Worm (Caenorhabditis elegans) whole organism, L2 larva: Measurements from ENCODE around the gene rpy-1.

Experiments
- C34F6.9 ChIP-seq: fragments of 150-350 bp; optimal IDR thresholded peaks from 2 replicates; lab custom pipeline; 2014; ENCODE audit warnings: missing biosample characterization, missing genetic modification characterization
- F13H6.1 ChIP-seq: sonication (generic microtip); optimal IDR thresholded peaks from 2 replicates; lab custom pipeline; 2016; ENCODE audit warnings: missing genetic modification characterization, missing compliant biosample characterization
- R02D3.7 ChIP-seq: fragments of 150-350 bp; optimal IDR thresholded peaks from 2 replicates; lab custom pipeline; 2014; ENCODE audit warnings: missing biosample characterization, missing genetic modification characterization
- alr-1 ChIP-seq: fragments of 150-350 bp; optimal IDR thresholded peaks from 2 replicates; lab custom pipeline; 2014; ENCODE audit warnings: missing biosample characterization, missing genetic modification characterization
- aly-2 ChIP-seq: fragments of 150-350 bp; optimal IDR thresholded peaks from 2 replicates; lab custom pipeline; 2014; ENCODE audit warnings: missing biosample characterization, missing genetic modification characterization
- blmp-1 ChIP-seq: sonication (generic microtip); optimal IDR thresholded peaks from 2 replicates; lab custom pipeline; 2017; ENCODE audit warnings: missing genetic modification characterization, mild to moderate bottlenecking, missing compliant biosample characterization, antibody characterized with exemption, moderate library complexity; ENCODE audit not compliant: insufficient read depth
- ceh-16 ChIP-seq: fragments of 150-350 bp; optimal IDR thresholded peaks from 2 replicates; lab custom pipeline; 2014; ENCODE audit warnings: missing biosample characterization, missing genetic modification characterization
- ceh-82 ChIP-seq: fragments of 150-350 bp; optimal IDR thresholded peaks from 2 replicates; lab custom pipeline; 2014; ENCODE audit warnings: missing biosample characterization, missing genetic modification characterization
- crh-2 ChIP-seq: sonication (generic microtip); optimal IDR thresholded peaks from 2 replicates; lab custom pipeline; 2017; ENCODE audit warnings: missing biosample characterization, missing genetic modification characterization
- dmd-4 ChIP-seq: sonication (generic microtip); optimal IDR thresholded peaks from 2 replicates; lab custom pipeline; 2017; ENCODE audit warnings: missing biosample characterization, missing genetic modification characterization
- egl-27 ChIP-seq: sonication (generic microtip); optimal IDR thresholded peaks from 3 replicates; lab custom pipeline; 2017; ENCODE audit warnings: missing biosample characterization, missing genetic modification reagents, missing genetic modification characterization
- elt-3 ChIP-seq: sonication (generic microtip); optimal IDR thresholded peaks from 2 replicates; lab custom pipeline; 2017; ENCODE audit warnings: missing biosample characterization, missing genetic modification characterization
- fos-1 ChIP-seq: fragments of 150-350 bp; optimal IDR thresholded peaks from 2 replicates; lab custom pipeline; 2014; ENCODE audit warnings: missing biosample characterization, missing genetic modification characterization
- gmeb-1 ChIP-seq: fragments of 150-350 bp; optimal IDR thresholded peaks from 2 replicates; lab custom pipeline; 2014; ENCODE audit warnings: missing biosample characterization, missing genetic modification characterization
- lin-11 ChIP-seq: fragments of 150-350 bp; sonication (generic microtip); optimal IDR thresholded peaks from 2 replicates; lab custom pipeline; 2014; ENCODE audit warnings: missing biosample characterization, missing genetic modification characterization, inconsistent platforms, mixed read lengths
- lsy-2 ChIP-seq, 2 experiments: fragments of 150-350 bp in 1 of 2; sonication (generic microtip) in 1 of 2; optimal IDR thresholded peaks; 2 replicates each; lab custom pipeline; 2014 to 2017; ENCODE audit warnings: missing biosample characterization in 2 of 2, missing genetic modification characterization in 2 of 2
- mab-5 ChIP-seq: fragments of 150-350 bp; optimal IDR thresholded peaks from 2 replicates; lab custom pipeline; 2014; ENCODE audit warnings: missing biosample characterization, missing genetic modification characterization
- mbf-1 ChIP-seq: sonication (generic microtip); optimal IDR thresholded peaks from 2 replicates; lab custom pipeline; 2017; ENCODE audit warnings: missing biosample characterization, missing genetic modification characterization
- mdl-1 ChIP-seq, 2 experiments: fragments of 150-350 bp in 1 of 2; sonication (generic microtip) in 1 of 2; optimal IDR thresholded peaks; 2 replicates each; lab custom pipeline; 2017; ENCODE audit warnings: missing biosample characterization in 2 of 2, missing genetic modification characterization in 2 of 2
- nhr-10 ChIP-seq: sonication (generic microtip); optimal IDR thresholded peaks from 2 replicates; lab custom pipeline; 2017; ENCODE audit warnings: missing biosample characterization, missing genetic modification characterization
- nhr-11 ChIP-seq: fragments of 150-350 bp; optimal IDR thresholded peaks from 2 replicates; lab custom pipeline; 2014; ENCODE audit warnings: missing biosample characterization, missing genetic modification characterization
- nhr-12 ChIP-seq: fragments of 150-350 bp; optimal IDR thresholded peaks from 2 replicates; lab custom pipeline; 2014; ENCODE audit warnings: missing biosample characterization, missing genetic modification characterization
- nhr-21 ChIP-seq: fragments of 150-350 bp; optimal IDR thresholded peaks from 2 replicates; lab custom pipeline; 2014; ENCODE audit warnings: missing biosample characterization, missing genetic modification characterization
- nhr-23 ChIP-seq: fragments of 150-350 bp; optimal IDR thresholded peaks from 2 replicates; lab custom pipeline; 2014; ENCODE audit warnings: missing biosample characterization, missing genetic modification reagents, missing genetic modification characterization
- nhr-25 ChIP-seq: fragments of 150-350 bp; sonication (generic microtip); optimal IDR thresholded peaks from 3 replicates; lab custom pipeline; 2014; ENCODE audit warnings: missing biosample characterization, missing genetic modification characterization
- nhr-77 ChIP-seq: fragments of 150-350 bp; optimal IDR thresholded peaks from 2 replicates; lab custom pipeline; 2014; ENCODE audit warnings: missing biosample characterization, missing genetic modification characterization
- peb-1 ChIP-seq: fragments of 150-350 bp; optimal IDR thresholded peaks from 2 replicates; lab custom pipeline; 2014; ENCODE audit warnings: missing biosample characterization, missing genetic modification characterization
- sem-4 ChIP-seq: fragments of 150-350 bp; optimal IDR thresholded peaks from 2 replicates; lab custom pipeline; 2014; ENCODE audit warnings: missing biosample characterization, missing genetic modification reagents, missing genetic modification characterization
- skn-1 ChIP-seq: sonication (generic microtip); optimal IDR thresholded peaks from 2 replicates; lab custom pipeline; 2017; ENCODE audit warnings: missing biosample characterization, missing genetic modification characterization
- sma-3 ChIP-seq: sonication (generic microtip); optimal IDR thresholded peaks from 2 replicates; lab custom pipeline; 2016; ENCODE audit warnings: missing genetic modification reagents, missing genetic modification characterization, missing compliant biosample characterization
- sma-9 ChIP-seq, 2 experiments: fragments of 150-350 bp in 1 of 2; sonication (generic microtip) in 1 of 2; optimal IDR thresholded peaks; 2 replicates each; lab custom pipeline; 2014 to 2016; ENCODE audit warnings: missing genetic modification characterization in 2 of 2, mild to moderate bottlenecking in 1 of 2, missing biosample characterization in 1 of 2, missing compliant biosample characterization in 1 of 2, missing genetic modification reagents in 1 of 2, moderate library complexity in 1 of 2
- snpc-4 ChIP-seq: fragments of 150-350 bp; optimal IDR thresholded peaks from 2 replicates; lab custom pipeline; 2014; ENCODE audit warnings: missing biosample characterization, missing genetic modification characterization
- unc-39 ChIP-seq: fragments of 150-350 bp; optimal IDR thresholded peaks from 2 replicates; lab custom pipeline; 2014; ENCODE audit warnings: missing biosample characterization, missing genetic modification characterization
- unc-55 ChIP-seq: fragments of 150-350 bp; sonication (generic microtip); optimal IDR thresholded peaks from 3 replicates; lab custom pipeline; 2014; ENCODE audit warnings: missing biosample characterization, missing genetic modification reagents, missing genetic modification characterization
- zag-1 ChIP-seq: fragments of 150-350 bp; optimal IDR thresholded peaks from 2 replicates; lab custom pipeline; 2014; ENCODE audit warnings: missing biosample characterization, missing genetic modification characterization
- ztf-1 ChIP-seq: fragments of 200-800 bp; sonication (Bioruptor generic); conservative IDR thresholded peaks from 2 replicates; pipeline ENCODE4 v1.3.6; 2022; ENCODE audit warnings: missing genetic modification characterization, missing compliant biosample characterization
- ztf-11 ChIP-seq: sonication (generic microtip); optimal IDR thresholded peaks from 2 replicates; lab custom pipeline; 2017; ENCODE audit warnings: missing biosample characterization, missing genetic modification characterization
- ztf-4 ChIP-seq: fragments of 150-350 bp; optimal IDR thresholded peaks from 2 replicates; lab custom pipeline; 2014; ENCODE audit warnings: missing biosample characterization, missing genetic modification characterization

The rpy-1 gene

ce11 chrII:6706552-6707091 lies 1.2 kb upstream of the rpy-1 start:
- TF ChIP-seq egl-27 (tag; lab: Kevin White, UChicago), result no peak
- TF ChIP-seq sma-3 (GFP tag; lab: Kevin White, UChicago), result no peak
- TF ChIP-seq alr-1 (tag; lab: Kevin White, UChicago), result no peak
- TF ChIP-seq nhr-21 (tag; lab: Kevin White, UChicago), result no peak
- TF ChIP-seq R02D3.7 (tag; lab: Kevin White, UChicago), result no peak
- TF ChIP-seq ztf-1, result no peak
- TF ChIP-seq ceh-16 (tag; lab: Kevin White, UChicago), result no peak
- TF ChIP-seq F13H6.1, result no peak
- no peak for TF ChIP-seq nhr-10 (tag; lab: Kevin White, UChicago)
- no peak for TF ChIP-seq ztf-11
- no peak for TF ChIP-seq elt-3 (tag; lab: Kevin White, UChicago)
- TF ChIP-seq nhr-12 (tag; lab: Kevin White, UChicago), result no peak

ce11 chrII:6701497-6701896 lies 3.9 kb downstream of the rpy-1 start, which contains the start of gene C18H9.6:
C18H9.6 (minus strand) TSS chrII:6701625.
- TF ChIP-seq nhr-23 (tag; lab: Kevin White, UChicago), result no peak
- no peak for TF ChIP-seq ztf-4 (tag; lab: Kevin White, UChicago)
- no peak for TF ChIP-seq nhr-77 (tag; lab: Kevin White, UChicago)
- TF ChIP-seq nhr-21 (tag; lab: Kevin White, UChicago), result no peak
- TF ChIP-seq skn-1 (tag; lab: Kevin White, UChicago), result peak; percentile 4
- TF ChIP-seq nhr-10 (tag; lab: Kevin White, UChicago), result no peak
- no peak for TF ChIP-seq snpc-4 (tag; lab: Kevin White, UChicago)
- no peak for TF ChIP-seq sma-3 (GFP tag; lab: Kevin White, UChicago)
- TF ChIP-seq fos-1 (tag; lab: Kevin White, UChicago), result peak; percentile 85
- TF ChIP-seq dmd-4 (tag; lab: Kevin White, UChicago), result no peak
- peak; percentile 14 for TF ChIP-seq crh-2 (tag; lab: Kevin White, UChicago)
- no peak for TF ChIP-seq mab-5 (tag; lab: Kevin White, UChicago)
- TF ChIP-seq ceh-82 (tag; lab: Kevin White, UChicago), result no peak
- no peak for TF ChIP-seq zag-1 (tag; lab: Kevin White, UChicago)
- no peak for TF ChIP-seq elt-3 (tag; lab: Kevin White, UChicago)
- no peak for TF ChIP-seq ztf-1
- no peak for TF ChIP-seq sem-4 (tag; lab: Kevin White, UChicago)
- TF ChIP-seq sma-9 (GFP tag; optimal IDR thresholded peaks at IDR 0.05; lab: Kevin White, UChicago), result peak; percentile 69
- no peak for TF ChIP-seq sma-9 (tag; optimal IDR thresholded peaks at IDR 0.05; lab: Kevin White, UChicago)
- no peak for TF ChIP-seq unc-39 (tag; lab: Kevin White, UChicago)
- TF ChIP-seq lin-11 (tag; lab: Kevin White, UChicago), result no peak
- TF ChIP-seq, all 48 proteins: peak for 4

- TF ChIP-seq elt-3 (tag; lab: Kevin White, UChicago) (no peak), ztf-11 (no peak), nhr-77 (tag; lab: Kevin White, UChicago) (no peak), ceh-82 (tag; lab: Kevin White, UChicago) (no peak), nhr-25 (no peak), mab-5 (tag; lab: Kevin White, UChicago) (no peak)
Observed at ce11 chrII:6698784-6699183, 6.7 kb downstream of the rpy-1 start, which contains the start of gene C18H9.1. C18H9.1 (plus strand) TSS chrII:6699084.

- TF ChIP-seq sma-9 (GFP tag; optimal IDR thresholded peaks at IDR 0.05; lab: Kevin White, UChicago), result peak; percentile 52
- no peak for TF ChIP-seq sma-9 (tag; optimal IDR thresholded peaks at IDR 0.05; lab: Kevin White, UChicago)
- no peak for TF ChIP-seq unc-39 (tag; lab: Kevin White, UChicago)
Observed at ce11 chrII:6695388-6695787, 10.1 kb downstream of the rpy-1 start, which contains the start of gene C18H9.5. C18H9.5 (minus strand) TSS chrII:6695566.

ce11 chrII:6689088-6689487 lies 16.4 kb downstream of the rpy-1 start:
- TF ChIP-seq ztf-11 (no peak), egl-27 (tag; lab: Kevin White, UChicago) (no peak), blmp-1 (tag; lab: Kevin White, UChicago) (no peak), mbf-1 (tag; lab: Kevin White, UChicago) (no peak), crh-2 (tag; lab: Kevin White, UChicago) (peak; percentile 26), ceh-82 (tag; lab: Kevin White, UChicago) (no peak), ceh-16 (tag; lab: Kevin White, UChicago) (no peak), F13H6.1 (no peak), ztf-1 (no peak), sma-9 (GFP tag; optimal IDR thresholded peaks at IDR 0.05; lab: Kevin White, UChicago) (peak; percentile 35), sma-9 (tag; optimal IDR thresholded peaks at IDR 0.05; lab: Kevin White, UChicago) (no peak), lsy-2 (tag; optimal IDR thresholded peaks at IDR 0.05; lab: Kevin White, UChicago) (peak in 1 of 2 experiments; percentile 42), unc-39 (tag; lab: Kevin White, UChicago) (no peak), nhr-11 (tag; lab: Kevin White, UChicago) (no peak), skn-1 (tag; lab: Kevin White, UChicago) (no peak), nhr-21 (tag; lab: Kevin White, UChicago) (peak; percentile 9), C34F6.9 (tag; lab: Kevin White, UChicago) (peak; percentile 70), sem-4 (tag; lab: Kevin White, UChicago) (no peak), aly-2 (tag; lab: Kevin White, UChicago) (no peak), ztf-4 (tag; lab: Kevin White, UChicago) (no peak), peb-1 (tag; lab: Kevin White, UChicago) (no peak), gmeb-1 (tag; lab: Kevin White, UChicago) (no peak), mdl-1 (tag; optimal IDR thresholded peaks at IDR 0.05; lab: Kevin White, UChicago) (no peak), unc-55 (no peak), mab-5 (tag; lab: Kevin White, UChicago) (no peak)
